Worm (Caenorhabditis elegans) whole organism, L4 larva: ENCODE results near the gene srxa-18.

ENCODE experiments used
- F26F4.8 ChIP-seq: fragments of 200-800 bp; sonication (Bioruptor generic); conservative IDR thresholded peaks from 2 replicates; pipeline ENCODE4 v1.3.6; 2022; ENCODE audit warnings: missing genetic modification characterization, missing compliant biosample characterization
- R02D3.7 ChIP-seq: fragments of 150-350 bp; sonication (generic microtip); optimal IDR thresholded peaks from 3 replicates; lab custom pipeline; 2014; ENCODE audit warnings: missing biosample characterization, missing genetic modification characterization
- Y105C5A.15 ChIP-seq: fragments of 200-800 bp; sonication (Bioruptor generic); IDR thresholded peaks from 2 replicates; pipeline ENCODE4 v1.3.6; 2022; ENCODE audit warnings: missing genetic modification characterization, missing compliant biosample characterization
- Y75B8A.6 ChIP-seq: fragments of 200-800 bp; sonication (Bioruptor generic); IDR thresholded peaks from 2 replicates; pipeline ENCODE4 v1.3.6; 2022; ENCODE audit warnings: missing genetic modification reagents, missing genetic modification characterization, missing compliant biosample characterization
- aha-1 ChIP-seq: fragments of 150-350 bp; peaks from one replicate; lab custom pipeline; 2014; ENCODE audit warnings: missing biosample characterization, missing genetic modification characterization
- ceh-32 ChIP-seq: sonication (generic microtip); optimal IDR thresholded peaks from 2 replicates; lab custom pipeline; 2016; ENCODE audit warnings: mild to moderate bottlenecking, missing genetic modification characterization, missing compliant biosample characterization; ENCODE audit not compliant: poor library complexity
- ceh-44 ChIP-seq: fragments of 200-800 bp; sonication (Bioruptor generic); IDR thresholded peaks from 2 replicates; pipeline ENCODE4 v1.3.6; 2022; ENCODE audit warnings: missing genetic modification reagents, missing genetic modification characterization, missing compliant biosample characterization
- ces-1 ChIP-seq: fragments of 150-350 bp; sonication (generic microtip); optimal IDR thresholded peaks from 4 replicates; lab custom pipeline; 2014; ENCODE audit warnings: missing biosample characterization, missing genetic modification reagents, missing genetic modification characterization
- daf-16 ChIP-seq, 3 experiments: sonication (generic microtip); optimal IDR thresholded peaks; 2 replicates each; lab custom pipeline; 2016 to 2017; ENCODE audit warnings: missing genetic modification characterization in 3 of 3, missing genetic modification reagents in 3 of 3, mild to moderate bottlenecking in 2 of 3, missing compliant biosample characterization in 2 of 3, missing biosample characterization in 1 of 3, moderate library complexity in 1 of 3
- dmd-6 ChIP-seq: fragments of 200-800 bp; sonication (Bioruptor generic); IDR thresholded peaks from 2 replicates; pipeline ENCODE4 v1.3.6; 2022; ENCODE audit warnings: missing genetic modification reagents, missing genetic modification characterization, missing compliant biosample characterization
- dmd-8 ChIP-seq: fragments of 200-800 bp; sonication (Bioruptor generic); IDR thresholded peaks from 2 replicates; pipeline ENCODE4 v1.3.6; 2022; ENCODE audit warnings: missing genetic modification characterization, missing compliant biosample characterization
- duxl-1 ChIP-seq: sonication (generic microtip); optimal IDR thresholded peaks from 2 replicates; lab custom pipeline; 2016; ENCODE audit warnings: mild to moderate bottlenecking, missing genetic modification characterization, moderate library complexity, missing compliant biosample characterization; ENCODE audit not compliant: poor library complexity
- dve-1 ChIP-seq: sonication (generic microtip); optimal IDR thresholded peaks from 2 replicates; lab custom pipeline; 2017; ENCODE audit warnings: antibody characterized with exemption, mild to moderate bottlenecking, missing genetic modification characterization, missing compliant biosample characterization; ENCODE audit not compliant: insufficient read depth
- egl-27 ChIP-seq: sonication (generic microtip); optimal IDR thresholded peaks from 3 replicates; lab custom pipeline; 2017; ENCODE audit warnings: missing biosample characterization, missing genetic modification reagents, missing genetic modification characterization
- hlh-11 ChIP-seq: fragments of 200-800 bp; sonication (Bioruptor generic); optimal IDR thresholded peaks from 2 replicates; lab custom pipeline; 2018; ENCODE audit warnings: mild to moderate bottlenecking, missing genetic modification characterization, missing compliant biosample characterization
- hlh-30 ChIP-seq: sonication (generic microtip); optimal IDR thresholded peaks from 2 replicates; lab custom pipeline; 2017; ENCODE audit warnings: antibody characterized with exemption, mild to moderate bottlenecking, missing genetic modification characterization, missing compliant biosample characterization; ENCODE audit not compliant: insufficient read depth
- jun-1 ChIP-seq: fragments of 150-350 bp; optimal IDR thresholded peaks from 2 replicates; lab custom pipeline; 2014; ENCODE audit warnings: missing biosample characterization, missing genetic modification reagents, missing genetic modification characterization
- lin-1 ChIP-seq: fragments of 200-800 bp; sonication (Bioruptor generic); IDR thresholded peaks from 2 replicates; pipeline ENCODE4 v1.3.6; 2022; ENCODE audit warnings: missing genetic modification reagents, missing genetic modification characterization, missing compliant biosample characterization
- lin-13 ChIP-seq: fragments of 150-350 bp; optimal IDR thresholded peaks from 2 replicates; lab custom pipeline; 2014; ENCODE audit warnings: missing biosample characterization, missing genetic modification reagents, missing genetic modification characterization
- lin-38 ChIP-seq: fragments of 200-800 bp; sonication (Bioruptor generic); IDR thresholded peaks from 2 replicates; pipeline ENCODE4 v1.3.6; 2022; ENCODE audit warnings: missing genetic modification reagents, missing genetic modification characterization, missing compliant biosample characterization
- lin-39 ChIP-seq: fragments of 150-350 bp; optimal IDR thresholded peaks from 2 replicates; lab custom pipeline; 2014; ENCODE audit warnings: missing biosample characterization, missing genetic modification reagents, missing genetic modification characterization
- mdl-1 ChIP-seq, 2 experiments: fragments of 150-350 bp in 1 of 2; sonication (generic microtip) in 1 of 2; optimal IDR thresholded peaks; 2 replicates each; lab custom pipeline; 2014 to 2017; ENCODE audit warnings: missing biosample characterization in 2 of 2, missing genetic modification characterization in 2 of 2
- mes-2 ChIP-seq: sonication (generic microtip); optimal IDR thresholded peaks from 2 replicates; lab custom pipeline; 2016; ENCODE audit warnings: missing genotype, mild to moderate bottlenecking, missing genetic modification characterization, missing compliant biosample characterization; ENCODE audit not compliant: poor library complexity, severe bottlenecking
- nhr-111 ChIP-seq: fragments of 200-800 bp; sonication (Bioruptor generic); optimal IDR thresholded peaks from 2 replicates; lab custom pipeline; 2018; ENCODE audit warnings: mild to moderate bottlenecking, missing genetic modification characterization, missing compliant biosample characterization
- nhr-28 ChIP-seq: fragments of 150-350 bp; optimal IDR thresholded peaks from 2 replicates; lab custom pipeline; 2014; ENCODE audit warnings: missing biosample characterization, missing genetic modification characterization
- nhr-41 ChIP-seq: fragments of 200-800 bp; sonication (Bioruptor generic); IDR thresholded peaks from 2 replicates; pipeline ENCODE4 v1.3.6; 2022; ENCODE audit warnings: missing genetic modification reagents, missing genetic modification characterization, missing compliant biosample characterization
- nhr-48 ChIP-seq: sonication (generic microtip); optimal IDR thresholded peaks from 2 replicates; lab custom pipeline; 2016; ENCODE audit warnings: mild to moderate bottlenecking, missing genetic modification characterization, missing compliant biosample characterization
- nhr-76 ChIP-seq: fragments of 150-350 bp; optimal IDR thresholded peaks from 2 replicates; lab custom pipeline; 2014; ENCODE audit warnings: missing biosample characterization, missing genetic modification characterization
- nhr-77 ChIP-seq: fragments of 150-350 bp; optimal IDR thresholded peaks from 2 replicates; lab custom pipeline; 2014; ENCODE audit warnings: missing biosample characterization, missing genetic modification characterization
- pha-4 ChIP-seq, 2 experiments: fragments of 150-350 bp in 1 of 2; fragments of 200-800 bp in 1 of 2; sonication (Bioruptor generic) in 1 of 2; IDR thresholded peaks in 1 of 2; optimal IDR thresholded peaks in 1 of 2; 2 replicates each; pipeline versions ENCODE4 v1.3.6 to Lab custom; 2014 to 2022; ENCODE audit warnings: missing genetic modification characterization in 2 of 2, missing genetic modification reagents in 2 of 2, missing biosample characterization in 1 of 2, missing compliant biosample characterization in 1 of 2
- php-3 ChIP-seq: fragments of 200-800 bp; sonication (Bioruptor generic); IDR thresholded peaks from 2 replicates; pipeline ENCODE4 v1.3.6; 2022; ENCODE audit warnings: missing genetic modification reagents, missing genetic modification characterization, missing compliant biosample characterization
- pqm-1 ChIP-seq: sonication (generic microtip); optimal IDR thresholded peaks from 2 replicates; lab custom pipeline; 2017; ENCODE audit warnings: missing biosample characterization, missing genetic modification characterization
- saeg-2 ChIP-seq: fragments of 200-800 bp; sonication (Bioruptor generic); IDR thresholded peaks from 2 replicates; pipeline ENCODE4 v1.3.6; 2022; ENCODE audit warnings: missing genetic modification reagents, missing genetic modification characterization, missing compliant biosample characterization
- spr-1 ChIP-seq: sonication (generic microtip); optimal IDR thresholded peaks from 2 replicates; lab custom pipeline; 2016; ENCODE audit warnings: mild to moderate bottlenecking, missing genetic modification characterization, missing compliant biosample characterization
- spr-3 ChIP-seq: fragments of 200-800 bp; sonication (Bioruptor generic); optimal IDR thresholded peaks from 2 replicates; lab custom pipeline; 2018; ENCODE audit warnings: mild to moderate bottlenecking, missing genetic modification characterization, missing compliant biosample characterization
- unc-62 ChIP-seq, 3 experiments: fragments of 150-350 bp in 1 of 3; sonication (generic microtip); optimal IDR thresholded peaks in 2 of 3; peaks in 1 of 3; 1 replicate in 1 of 3; 2 replicates in 2 of 3; lab custom pipeline; 2014 to 2017; ENCODE audit warnings: missing biosample characterization in 3 of 3, missing genetic modification characterization in 3 of 3, missing genetic modification reagents in 3 of 3, missing genotype in 1 of 3
- zfp-2 ChIP-seq: sonication (generic microtip); optimal IDR thresholded peaks from 2 replicates; lab custom pipeline; 2016; ENCODE audit warnings: mild to moderate bottlenecking, missing genetic modification characterization, missing compliant biosample characterization
- zfp-3 ChIP-seq: fragments of 200-800 bp; sonication (Bioruptor generic); conservative IDR thresholded peaks from 2 replicates; pipeline ENCODE4 v1.3.6; 2022; ENCODE audit warnings: missing genetic modification reagents, missing genetic modification characterization, missing compliant biosample characterization

The srxa-18 gene

ce11 chrV:10160954-10161353 lies 40.2 kb upstream of the srxa-18 start, which contains the start of gene C51E3.10 (continued):
- TF ChIP-seq mdl-1 (tag; optimal IDR thresholded peaks at IDR 0.05; lab: Kevin White, UChicago) (peak in 1 of 2 experiments; percentile 77), aha-1 (tag; lab: Kevin White, UChicago) (peak; percentile 73), dve-1 (peak; percentile 70), pha-4 (GFP tag; IDR thresholded peaks at IDR 0.05; lab: Robert Waterston, UW) (0 out of 2 replicates have a peak, but pooled peaks have one; percentile 8), pha-4 (tag; optimal IDR thresholded peaks at IDR 0.05; lab: Kevin White, UChicago) (no peak), lin-1 (GFP tag; lab: Robert Waterston, UW) (peak; percentile 71; the same call in 1 of the 2 replicates), nhr-77 (tag; lab: Kevin White, UChicago) (peak; percentile 35), nhr-48 (tag; lab: Kevin White, UChicago) (peak; percentile 18), hlh-11 (tag; lab: Kevin White, UChicago) (peak; percentile 80), zfp-2 (no peak), dmd-8 (no peak), unc-62 (GFP tag; optimal IDR thresholded peaks at IDR 0.05 in 1 of 2; lab: Kevin White, UChicago) (peak in 1 of 2 experiments; percentile 89), unc-62 (tag; optimal IDR thresholded peaks at IDR 0.05; lab: Kevin White, UChicago) (no peak)

- no peak for TF ChIP-seq saeg-2
- no peak for TF ChIP-seq daf-16 (GFP tag; optimal IDR thresholded peaks at IDR 0.05; lab: Kevin White, UChicago)
- TF ChIP-seq daf-16 (tag; optimal IDR thresholded peaks at IDR 0.05; lab: Kevin White, UChicago) = peak; percentile 66
- TF ChIP-seq dve-1 = peak; percentile 64
- TF ChIP-seq nhr-111 = no peak
- TF ChIP-seq nhr-77 (tag; lab: Kevin White, UChicago) = peak; percentile 31
- peak; percentile 54 for TF ChIP-seq nhr-28
- peak; percentile 1 for TF ChIP-seq pqm-1 (tag; lab: Kevin White, UChicago)
- TF ChIP-seq dmd-6 (GFP tag; lab: Robert Waterston, UW) = peak; percentile 82
- TF ChIP-seq F26F4.8 (GFP tag; lab: Robert Waterston, UW) = no peak
- no peak for TF ChIP-seq Y105C5A.15
- TF ChIP-seq mdl-1 (tag; optimal IDR thresholded peaks at IDR 0.05; lab: Kevin White, UChicago) = peak in 1 of 2 experiments; percentile 64
- no peak for TF ChIP-seq duxl-1 (tag; lab: Kevin White, UChicago)
- peak; percentile 87 for TF ChIP-seq php-3
- TF ChIP-seq Y75B8A.6 = no peak
- TF ChIP-seq jun-1 (tag; lab: Kevin White, UChicago) = no peak
- TF ChIP-seq nhr-76 = no peak
- TF ChIP-seq hlh-30 = peak; percentile 42
- TF ChIP-seq ces-1 (GFP tag; lab: Kevin White, UChicago) = no peak
- TF ChIP-seq, all 104 proteins: peak for 9
These were observed 39.2 kb upstream of the srxa-18 start for ce11 chrV:10159972-10160371.

- TF ChIP-seq spr-1 = no peak
- TF ChIP-seq R02D3.7 = no peak
- TF ChIP-seq nhr-41 (GFP tag; lab: Robert Waterston, UW) = no peak
- no peak for TF ChIP-seq ceh-32 (tag; lab: Kevin White, UChicago)
- TF ChIP-seq dmd-6 (GFP tag; lab: Robert Waterston, UW) = no peak
- TF ChIP-seq zfp-3 = no peak
- TF ChIP-seq ceh-44 (GFP tag; lab: Robert Waterston, UW) = no peak
- no peak for TF ChIP-seq egl-27
- no peak for TF ChIP-seq hlh-30
These were observed 37.7 kb upstream of the srxa-18 start, which contains the start of gene srsx-30 for ce11 chrV:10158528-10158927. srsx-30 (plus strand) TSS chrV:10158828.

ce11 chrV:10154698-10155097 lies 33.9 kb upstream of the srxa-18 start, which contains the start of gene srsx-29:
srsx-29 (plus strand) TSS chrV:10154998.
- no peak for TF ChIP-seq hlh-30
- no peak for TF ChIP-seq lin-39
- no peak for TF ChIP-seq mes-2
- TF ChIP-seq saeg-2 = no peak
- no peak for TF ChIP-seq lin-38 (GFP tag; lab: Robert Waterston, UW)
- TF ChIP-seq lin-13 (GFP tag; lab: Kevin White, UChicago) = no peak
- no peak for TF ChIP-seq spr-3
